Worm (Caenorhabditis elegans) whole organism, L3 larva: Measurements from ENCODE around the gene dhs-26.
A peak's percentile ranks its signal among the peaks of the same experiment; 100 is the strongest.

Source experiments
- R02D3.7 ChIP-seq: fragments of 150-350 bp; optimal IDR thresholded peaks from 2 replicates; lab custom pipeline; 2014; ENCODE audit warnings: missing biosample characterization, missing genetic modification characterization
- ZK546.5 ChIP-seq: sonication (generic microtip); optimal IDR thresholded peaks from 2 replicates; lab custom pipeline; 2017; ENCODE audit warnings: missing biosample characterization, missing genetic modification characterization
- aly-2 ChIP-seq: fragments of 150-350 bp; optimal IDR thresholded peaks from 2 replicates; lab custom pipeline; 2014; ENCODE audit warnings: missing biosample characterization, missing genetic modification characterization
- ceh-16 ChIP-seq: sonication (generic microtip); optimal IDR thresholded peaks from 2 replicates; lab custom pipeline; 2017; ENCODE audit warnings: missing biosample characterization, missing genetic modification characterization
- ceh-28 ChIP-seq: fragments of 150-350 bp; optimal IDR thresholded peaks from 2 replicates; lab custom pipeline; 2014; ENCODE audit warnings: missing biosample characterization, missing genetic modification reagents, missing genetic modification characterization
- ceh-82 ChIP-seq: fragments of 150-350 bp; optimal IDR thresholded peaks from 2 replicates; lab custom pipeline; 2014; ENCODE audit warnings: missing biosample characterization, missing genetic modification characterization
- ceh-9 ChIP-seq: sonication (generic microtip); optimal IDR thresholded peaks from 2 replicates; lab custom pipeline; 2018; ENCODE audit warnings: missing biosample characterization, missing genetic modification characterization
- egl-27 ChIP-seq: sonication (generic microtip); optimal IDR thresholded peaks from 4 replicates; lab custom pipeline; 2017; ENCODE audit warnings: missing biosample characterization, missing genetic modification reagents, missing genetic modification characterization
- egl-5 ChIP-seq: fragments of 150-350 bp; optimal IDR thresholded peaks from 2 replicates; lab custom pipeline; 2017; ENCODE audit warnings: missing biosample characterization, missing genetic modification reagents, missing genetic modification characterization, inconsistent platforms
- elt-1 ChIP-seq: fragments of 150-350 bp; optimal IDR thresholded peaks from 2 replicates; lab custom pipeline; 2014; ENCODE audit warnings: missing biosample characterization, missing genetic modification characterization
- elt-2 ChIP-seq: sonication (generic microtip); optimal IDR thresholded peaks from 2 replicates; lab custom pipeline; 2016; ENCODE audit warnings: missing genetic modification reagents, mild to moderate bottlenecking, missing genetic modification characterization, missing compliant biosample characterization
- elt-3 ChIP-seq, 3 experiments: fragments of 150-350 bp in 1 of 3; sonication (generic microtip) in 2 of 3; optimal IDR thresholded peaks; 2 replicates in 2 of 3; 4 replicates in 1 of 3; lab custom pipeline; 2014 to 2017; ENCODE audit warnings: missing biosample characterization in 3 of 3, missing genetic modification characterization in 3 of 3
- fkh-10 ChIP-seq: sonication (generic microtip); optimal IDR thresholded peaks from 2 replicates; lab custom pipeline; 2017; ENCODE audit warnings: missing biosample characterization, missing genetic modification reagents, missing genetic modification characterization
- fos-1 ChIP-seq: fragments of 150-350 bp; optimal IDR thresholded peaks from 2 replicates; lab custom pipeline; 2014; ENCODE audit warnings: missing biosample characterization, missing genetic modification characterization
- hmg-11 ChIP-seq: sonication (generic microtip); optimal IDR thresholded peaks from 2 replicates; lab custom pipeline; 2016; ENCODE audit warnings: missing genetic modification characterization, missing compliant biosample characterization
- jun-1 ChIP-seq: fragments of 150-350 bp; optimal IDR thresholded peaks from 2 replicates; lab custom pipeline; 2014; ENCODE audit warnings: missing biosample characterization, missing genetic modification reagents, missing genetic modification characterization
- lin-15B ChIP-seq: fragments of 150-350 bp; optimal IDR thresholded peaks from 2 replicates; lab custom pipeline; 2014; ENCODE audit warnings: missing biosample characterization, missing genetic modification characterization
- lsy-12 ChIP-seq: sonication (generic microtip); optimal IDR thresholded peaks from 2 replicates; lab custom pipeline; 2016; ENCODE audit warnings: mild to moderate bottlenecking, missing genetic modification characterization, missing compliant biosample characterization
- mdl-1 ChIP-seq: fragments of 150-350 bp; optimal IDR thresholded peaks from 2 replicates; lab custom pipeline; 2014; ENCODE audit warnings: missing biosample characterization, missing genetic modification characterization
- mml-1 ChIP-seq: fragments of 150-350 bp; sonication (generic microtip); optimal IDR thresholded peaks from 3 replicates; lab custom pipeline; 2014; ENCODE audit warnings: missing biosample characterization, missing genetic modification characterization
- nhr-11 ChIP-seq: fragments of 150-350 bp; optimal IDR thresholded peaks from 2 replicates; lab custom pipeline; 2014; ENCODE audit warnings: missing biosample characterization, missing genetic modification characterization
- nhr-23 ChIP-seq: fragments of 150-350 bp; optimal IDR thresholded peaks from 2 replicates; lab custom pipeline; 2014; ENCODE audit warnings: missing biosample characterization, missing genetic modification reagents, missing genetic modification characterization
- nhr-237 ChIP-seq: fragments of 150-350 bp; optimal IDR thresholded peaks from 2 replicates; lab custom pipeline; 2014; ENCODE audit warnings: missing biosample characterization, missing genetic modification characterization
- nhr-25 ChIP-seq: sonication (generic microtip); optimal IDR thresholded peaks from 2 replicates; lab custom pipeline; 2017; ENCODE audit warnings: missing biosample characterization, missing genetic modification characterization
- nhr-28 ChIP-seq: fragments of 150-350 bp; optimal IDR thresholded peaks from 2 replicates; lab custom pipeline; 2014; ENCODE audit warnings: missing biosample characterization, missing genetic modification characterization
- nhr-43 ChIP-seq: sonication (generic microtip); optimal IDR thresholded peaks from 2 replicates; lab custom pipeline; 2016; ENCODE audit warnings: mild to moderate bottlenecking, missing genetic modification characterization, missing compliant biosample characterization; ENCODE audit not compliant: poor library complexity, severe bottlenecking
- nhr-67 ChIP-seq: fragments of 150-350 bp; optimal IDR thresholded peaks from 2 replicates; lab custom pipeline; 2014; ENCODE audit warnings: missing biosample characterization, missing genetic modification characterization
- nhr-76 ChIP-seq: fragments of 150-350 bp; sonication (generic microtip); optimal IDR thresholded peaks from 5 replicates; lab custom pipeline; 2014; ENCODE audit warnings: missing biosample characterization, missing genetic modification characterization
- nhr-77 ChIP-seq: fragments of 150-350 bp; optimal IDR thresholded peaks from 2 replicates; lab custom pipeline; 2014; ENCODE audit warnings: missing biosample characterization, missing genetic modification characterization
- pha-4 ChIP-seq: fragments of 150-350 bp; optimal IDR thresholded peaks from 2 replicates; lab custom pipeline; 2014; ENCODE audit warnings: missing biosample characterization, missing genetic modification reagents, missing genetic modification characterization
- pqm-1 ChIP-seq: fragments of 150-350 bp; optimal IDR thresholded peaks from 2 replicates; lab custom pipeline; 2017; ENCODE audit warnings: missing biosample characterization, missing genetic modification characterization, inconsistent platforms
- sea-2 ChIP-seq: fragments of 150-350 bp; sonication (generic microtip); optimal IDR thresholded peaks from 4 replicates; lab custom pipeline; 2014; ENCODE audit warnings: missing biosample characterization, missing genetic modification reagents, missing genetic modification characterization
- snpc-4 ChIP-seq: fragments of 150-350 bp; optimal IDR thresholded peaks from 2 replicates; lab custom pipeline; 2014; ENCODE audit warnings: missing biosample characterization, missing genetic modification characterization
- tbx-2 ChIP-seq: sonication (generic microtip); optimal IDR thresholded peaks from 2 replicates; lab custom pipeline; 2016; ENCODE audit warnings: mild to moderate bottlenecking, missing genetic modification characterization, missing compliant biosample characterization
- unc-39 ChIP-seq: sonication (generic microtip); optimal IDR thresholded peaks from 4 replicates; lab custom pipeline; 2017; ENCODE audit warnings: missing biosample characterization, missing genetic modification characterization
- unc-62 ChIP-seq: fragments of 150-350 bp; sonication (generic microtip); optimal IDR thresholded peaks from 4 replicates; lab custom pipeline; 2014; ENCODE audit warnings: missing biosample characterization, missing genetic modification reagents, missing genetic modification characterization
- zag-1 ChIP-seq: fragments of 150-350 bp; optimal IDR thresholded peaks from 2 replicates; lab custom pipeline; 2014; ENCODE audit warnings: missing biosample characterization, missing genetic modification characterization
- ztf-11 ChIP-seq: fragments of 150-350 bp; optimal IDR thresholded peaks from 2 replicates; lab custom pipeline; 2014; ENCODE audit warnings: missing biosample characterization, missing genetic modification characterization
- ztf-4 ChIP-seq: fragments of 150-350 bp; optimal IDR thresholded peaks from 2 replicates; lab custom pipeline; 2014; ENCODE audit warnings: missing biosample characterization, missing genetic modification characterization

dhs-26 gene

ce11 chrX:3343620-3344197, 18.6 kb downstream of the dhs-26 start:
- TF ChIP-seq egl-5 (tag; lab: Kevin White, UChicago) = peak; percentile 18
- peak; percentile 14 for TF ChIP-seq nhr-23 (tag; lab: Kevin White, UChicago)
- no peak for TF ChIP-seq ztf-4 (tag; lab: Kevin White, UChicago)
- TF ChIP-seq elt-1 (tag; lab: Kevin White, UChicago) = peak; percentile 69
- no peak for TF ChIP-seq R02D3.7 (tag; lab: Kevin White, UChicago)
- no peak for TF ChIP-seq sea-2
- no peak for TF ChIP-seq unc-62 (GFP tag; lab: Kevin White, UChicago)
- TF ChIP-seq nhr-77 (tag; lab: Kevin White, UChicago) = no peak
- TF ChIP-seq pqm-1 (tag; lab: Kevin White, UChicago) = no peak
- TF ChIP-seq fkh-10 = no peak
- TF ChIP-seq nhr-28 (tag; lab: Kevin White, UChicago) = no peak
- no peak for TF ChIP-seq nhr-67 (tag; lab: Kevin White, UChicago)
- TF ChIP-seq nhr-237 (tag; lab: Kevin White, UChicago) = no peak
- no peak for TF ChIP-seq ceh-9 (tag; lab: Kevin White, UChicago)
- no peak for TF ChIP-seq mdl-1 (tag; lab: Kevin White, UChicago)
- TF ChIP-seq nhr-25 (tag; lab: Kevin White, UChicago) = peak; percentile 58
- no peak for TF ChIP-seq mml-1 (tag; lab: Kevin White, UChicago)
- TF ChIP-seq nhr-43 (tag; lab: Kevin White, UChicago) = no peak
- TF ChIP-seq aly-2 = no peak
- no peak for TF ChIP-seq hmg-11 (tag; lab: Kevin White, UChicago)
- no peak for TF ChIP-seq ceh-82
- TF ChIP-seq jun-1 = no peak
- no peak for TF ChIP-seq fos-1 (tag; lab: Kevin White, UChicago)
- TF ChIP-seq elt-3 (tag; optimal IDR thresholded peaks at IDR 0.05; lab: Kevin White, UChicago) = no peak

ce11 chrX:3339882-3340281, 22.4 kb downstream of the dhs-26 start:
- TF ChIP-seq zag-1 (tag; lab: Kevin White, UChicago) = no peak
- no peak for TF ChIP-seq fos-1 (tag; lab: Kevin White, UChicago)
- no peak for TF ChIP-seq ceh-16 (tag; lab: Kevin White, UChicago)
- TF ChIP-seq ceh-82 = no peak
- TF ChIP-seq ceh-28 (tag; lab: Kevin White, UChicago) = no peak
- no peak for TF ChIP-seq nhr-76 (tag; lab: Kevin White, UChicago)
- no peak for TF ChIP-seq unc-39 (tag; lab: Kevin White, UChicago)
- no peak for TF ChIP-seq nhr-43 (tag; lab: Kevin White, UChicago)
- no peak for TF ChIP-seq fkh-10
- no peak for TF ChIP-seq snpc-4 (tag; lab: Kevin White, UChicago)
- TF ChIP-seq ztf-11 = no peak
- TF ChIP-seq pqm-1 (tag; lab: Kevin White, UChicago) = no peak
- no peak for TF ChIP-seq mdl-1 (tag; lab: Kevin White, UChicago)
- no peak for TF ChIP-seq lsy-12 (tag; lab: Kevin White, UChicago)
- TF ChIP-seq nhr-11 (tag; lab: Kevin White, UChicago) = no peak
- TF ChIP-seq egl-27 (tag; lab: Kevin White, UChicago) = no peak
- no peak for TF ChIP-seq egl-5 (tag; lab: Kevin White, UChicago)
- TF ChIP-seq, all 47 proteins: peak for 0

ce11 chrX:3334115-3334514, 28.2 kb downstream of the dhs-26 start:
- TF ChIP-seq fos-1 (tag; lab: Kevin White, UChicago) (no peak), ztf-11 (no peak), pqm-1 (tag; lab: Kevin White, UChicago) (peak; percentile 87), zag-1 (tag; lab: Kevin White, UChicago) (no peak), nhr-25 (tag; lab: Kevin White, UChicago) (no peak), ZK546.5 (tag; lab: Kevin White, UChicago) (no peak), nhr-23 (tag; lab: Kevin White, UChicago) (no peak), ceh-82 (no peak), unc-62 (GFP tag; lab: Kevin White, UChicago) (no peak), nhr-67 (tag; lab: Kevin White, UChicago) (no peak), lin-15B (tag; lab: Kevin White, UChicago) (no peak), pha-4 (peak; percentile 39), mml-1 (tag; lab: Kevin White, UChicago) (no peak), snpc-4 (tag; lab: Kevin White, UChicago) (no peak), nhr-28 (tag; lab: Kevin White, UChicago) (no peak), tbx-2 (tag; lab: Kevin White, UChicago) (no peak), elt-2 (tag; lab: Kevin White, UChicago) (peak; percentile 95)
